Comparison of ENCODE assay signal across 2 fruit fly cellular contexts in the genomic region with DNA sequence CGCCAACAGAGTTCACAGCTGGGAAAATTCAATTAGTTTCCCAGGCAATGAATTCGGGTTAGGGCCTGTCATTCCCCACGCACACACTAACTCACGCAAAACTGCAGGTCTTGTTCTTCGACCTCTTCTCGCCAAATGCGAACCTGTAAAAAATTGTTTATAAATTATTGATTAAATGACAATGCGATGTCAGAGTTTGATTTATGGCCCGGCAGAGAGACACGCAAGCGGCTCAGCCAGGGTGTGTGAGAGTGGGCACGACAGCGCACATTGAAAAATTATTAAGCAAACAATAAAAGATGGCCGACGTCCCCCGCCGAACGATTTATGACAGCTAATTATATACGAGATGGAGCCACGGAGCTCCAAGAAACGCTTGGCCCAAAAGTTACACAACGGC.
TF ChIP-seq lines count a peak whose summit lies in the region.

No protein-coding gene starts in this region.

- no peak for TF ChIP-seq CTCF in whole organism, embryonic (GFP tag; optimal IDR thresholded peaks at IDR 0.05; lab: Kevin White, UChicago)

TF ChIP-seq in whole organism, embryonic, 481 proteins besides CTCF, POLR2A, EP300 and RAD21 (continues in another document):
- TF ChIP-seq ci (GFP tag; IDR thresholded peaks at IDR 0.05; lab: Robert Waterston, UW) (0 out of 3 replicates have a peak, but pooled peaks have one; percentile 15), Asciz (GFP tag; optimal IDR thresholded peaks at IDR 0.05; lab: Kevin White, UChicago) (no peak), onecut (GFP tag; IDR thresholded peaks at IDR 0.05; lab: Robert Waterston, UW) (peak; percentile 32; the same call in 1 of the 2 replicates), Deaf1 (tag; optimal IDR thresholded peaks at IDR 0.05; lab: Kevin White, UChicago) (no peak), h (optimal IDR thresholded peaks at IDR 0.05; lab: Kevin White, UChicago) (no peak), fd102C (GFP tag; optimal IDR thresholded peaks at IDR 0.05; lab: Kevin White, UChicago) (no peak), pan (optimal IDR thresholded peaks at IDR 0.05; lab: Kevin White, UChicago) (no peak), pan (GFP tag; optimal IDR thresholded peaks at IDR 0.05 in 1 of 2, IDR thresholded peaks at IDR 0.05 in 1 of 2) (peak in 1 of 2 experiments; percentile 14), CG17612 (GFP tag; IDR thresholded peaks at IDR 0.05; lab: Robert Waterston, UW) (no peak), zfh2 (GFP tag; optimal IDR thresholded peaks at IDR 0.05; lab: Kevin White, UChicago) (no peak), CG12942 (GFP tag; optimal IDR thresholded peaks at IDR 0.05; lab: Kevin White, UChicago) (no peak), D19B (GFP tag; optimal IDR thresholded peaks at IDR 0.05; lab: Kevin White, UChicago) (no peak), CG13424 (tag; optimal IDR thresholded peaks at IDR 0.05; lab: Kevin White, UChicago) (no peak), CG1602 (GFP tag; optimal IDR thresholded peaks at IDR 0.05; lab: Kevin White, UChicago) (no peak), scrt (GFP tag; optimal IDR thresholded peaks at IDR 0.05; lab: Kevin White, UChicago) (no peak), Hand (GFP tag; optimal IDR thresholded peaks at IDR 0.05; lab: Kevin White, UChicago) (no peak), CG14014 (GFP tag; IDR thresholded peaks at IDR 0.05; lab: Robert Waterston, UW) (0 out of 2 replicates have a peak, but pooled peaks have one; percentile 24), CG15011 (GFP tag; optimal IDR thresholded peaks at IDR 0.05; lab: Kevin White, UChicago) (no peak), trh (GFP tag; optimal IDR thresholded peaks at IDR 0.05; lab: Kevin White, UChicago) (no peak), Optix (GFP tag; IDR thresholded peaks at IDR 0.05; lab: Robert Waterston, UW) (no peak), HLH3B (GFP tag; IDR thresholded peaks at IDR 0.05; lab: Robert Waterston, UW) (no peak), Dref (GFP tag; IDR thresholded peaks at IDR 0.05; lab: Robert Waterston, UW) (no peak), Meics (GFP tag; optimal IDR thresholded peaks at IDR 0.05; lab: Kevin White, UChicago) (no peak), Med (GFP tag; lab: Kevin White, UChicago) (peak; percentile 54), CG7786 (GFP tag; optimal IDR thresholded peaks at IDR 0.05; lab: Kevin White, UChicago) (no peak), amos (GFP tag; IDR thresholded peaks at IDR 0.05; lab: Robert Waterston, UW; ENCODE audit: partially characterized antibody) (no peak), CG4854 (GFP tag; optimal IDR thresholded peaks at IDR 0.05; lab: Kevin White, UChicago) (no peak), CG2875 (GFP tag; optimal IDR thresholded peaks at IDR 0.05; lab: Kevin White, UChicago) (no peak), Kr (GFP tag; optimal IDR thresholded peaks at IDR 0.05; lab: Kevin White, UChicago) (no peak), trem (tag; optimal IDR thresholded peaks at IDR 0.05; lab: Kevin White, UChicago) (no peak), CG3065 (GFP tag; optimal IDR thresholded peaks at IDR 0.05; lab: Kevin White, UChicago) (no peak), Poxn (GFP tag; IDR thresholded peaks at IDR 0.05; lab: Robert Waterston, UW) (no peak), CG4282 (GFP tag; optimal IDR thresholded peaks at IDR 0.05; lab: Kevin White, UChicago) (no peak), CG10274 (GFP tag; optimal IDR thresholded peaks at IDR 0.05; lab: Kevin White, UChicago) (no peak), Pdp1 (GFP tag; optimal IDR thresholded peaks at IDR 0.05; lab: Kevin White, UChicago) (peak in 1 of 2 experiments; percentile 68), crp (GFP tag; optimal IDR thresholded peaks at IDR 0.05; lab: Kevin White, UChicago) (no peak), cas (GFP tag; IDR thresholded peaks at IDR 0.05; lab: Robert Waterston, UW) (no peak), CG17829 (tag; optimal IDR thresholded peaks at IDR 0.05; lab: Kevin White, UChicago) (no peak), CG12104 (GFP tag; optimal IDR thresholded peaks at IDR 0.05; lab: Kevin White, UChicago) (no peak), ranshi (GFP tag; IDR thresholded peaks at IDR 0.05; lab: Robert Waterston, UW) (no peak), Sin3A (optimal IDR thresholded peaks at IDR 0.05; lab: Kevin White, UChicago) (no peak), CG10267 (tag; optimal IDR thresholded peaks at IDR 0.05; lab: Kevin White, UChicago) (no peak), sc (optimal IDR thresholded peaks at IDR 0.05; lab: Kevin White, UChicago) (no peak), sc (GFP tag; optimal IDR thresholded peaks at IDR 0.05; lab: Kevin White, UChicago) (no peak), CG18476 (GFP tag; optimal IDR thresholded peaks at IDR 0.05; lab: Kevin White, UChicago) (no peak)

TF ChIP-seq in whole organism, prepupa, 60 proteins besides CTCF, POLR2A, EP300 and RAD21:
- no peak for TF ChIP-seq CG11762 (GFP tag; optimal IDR thresholded peaks at IDR 0.05; lab: Kevin White, UChicago; ENCODE audit: insufficient read depth)
- no peak for TF ChIP-seq lz (GFP tag; optimal IDR thresholded peaks at IDR 0.05; lab: Kevin White, UChicago)
- TF ChIP-seq Eip78C (GFP tag; lab: Kevin White, UChicago), result peak; percentile 19
- TF ChIP-seq salr (GFP tag; optimal IDR thresholded peaks at IDR 0.05; lab: Kevin White, UChicago), result no peak
- TF ChIP-seq Ets21C (GFP tag; optimal IDR thresholded peaks at IDR 0.05; lab: Kevin White, UChicago), result no peak
- peak; percentile 62 for TF ChIP-seq svp (GFP tag; lab: Kevin White, UChicago)
- TF ChIP-seq Blimp-1 (GFP tag; optimal IDR thresholded peaks at IDR 0.05; lab: Kevin White, UChicago), result no peak
- no peak for TF ChIP-seq Sox15 (GFP tag; optimal IDR thresholded peaks at IDR 0.05; lab: Kevin White, UChicago)
TF ChIP-seq in whole organism, prepupa: peak in this region for 2.
